Worm (Caenorhabditis elegans): Measurements from ENCODE around the gene rbr-2.

ce11 chrIV:10915388-10915787 lies 4.5 kb upstream of the rbr-2 start, which contains the start of gene ZK593.3:
- TF ChIP-seq mep-1 (tag; optimal IDR thresholded peaks at IDR 0.05) (no peak), snpc-1.2 (GFP tag; IDR thresholded peaks at IDR 0.05) (no peak), ces-1 (GFP tag; optimal IDR thresholded peaks at IDR 0.05) (no peak), ama-1 (optimal IDR thresholded peaks at IDR 0.05) (no peak), nhr-237 (tag; optimal IDR thresholded peaks at IDR 0.05) (no peak), ceh-82 (tag; optimal IDR thresholded peaks at IDR 0.05) (no peak), pha-4 (GFP tag; IDR thresholded peaks at IDR 0.05) (no peak), pha-4 (tag; optimal IDR thresholded peaks at IDR 0.05) (no peak), Y5F2A.4 (GFP tag; optimal IDR thresholded peaks at IDR 0.05) (no peak), lir-3 (tag; optimal IDR thresholded peaks at IDR 0.05) (no peak), cey-2 (tag; optimal IDR thresholded peaks at IDR 0.05; ENCODE audit: borderline replicate concordance, insufficient read depth) (no peak), madf-9 (GFP tag; conservative IDR thresholded peaks at IDR 0.05) (no peak), aly-2 (tag; optimal IDR thresholded peaks at IDR 0.05) (no peak), lsy-2 (tag; optimal IDR thresholded peaks at IDR 0.05) (no peak), nhr-76 (tag; optimal IDR thresholded peaks at IDR 0.05) (no peak)

All from whole organism, L4 larva.